Worm (Caenorhabditis elegans) whole organism, L1 larva: ENCODE data around the gene lron-13.

ENCODE experiments used
- C16A3.4 ChIP-seq: fragments of 150-350 bp; optimal IDR thresholded peaks from 2 replicates; lab custom pipeline; 2014; ENCODE audit warnings: missing biosample characterization, missing genetic modification characterization
- Y116A8C.19 ChIP-seq: sonication (generic microtip); optimal IDR thresholded peaks from 2 replicates; lab custom pipeline; 2016; ENCODE audit warnings: missing compliant biosample characterization, missing genetic modification characterization, borderline replicate concordance
- alr-1 ChIP-seq: fragments of 200-800 bp; sonication (Bioruptor generic); optimal IDR thresholded peaks from 2 replicates; lab custom pipeline; 2018; ENCODE audit warnings: borderline replicate concordance, mild to moderate bottlenecking, missing genetic modification characterization, missing compliant biosample characterization
- ceh-82 ChIP-seq, 3 experiments: fragments of 150-350 bp in 1 of 3; sonication (generic microtip) in 2 of 3; optimal IDR thresholded peaks; 2 replicates each; lab custom pipeline; 2014 to 2017; ENCODE audit warnings: missing biosample characterization in 3 of 3, missing genetic modification characterization in 3 of 3
- ces-1 ChIP-seq: fragments of 150-350 bp; optimal IDR thresholded peaks from 2 replicates; lab custom pipeline; 2014; ENCODE audit warnings: missing biosample characterization, missing genetic modification reagents, missing genetic modification characterization
- dpl-1 ChIP-seq, 3 experiments: fragments of 150-350 bp in 2 of 3; sonication (generic microtip) in 1 of 3; optimal IDR thresholded peaks; 2 replicates each; lab custom pipeline; 2014 to 2017; ENCODE audit warnings: missing biosample characterization in 3 of 3, missing genetic modification characterization in 3 of 3, missing genetic modification reagents in 3 of 3
- dsc-1 ChIP-seq: sonication (generic microtip); optimal IDR thresholded peaks from 2 replicates; lab custom pipeline; 2016; ENCODE audit warnings: mild to moderate bottlenecking, missing genetic modification characterization, missing compliant biosample characterization
- efl-1 ChIP-seq, 4 experiments: fragments of 150-350 bp; optimal IDR thresholded peaks in 3 of 4; peaks in 1 of 4; 1 replicate in 1 of 4; 2 replicates in 3 of 4; lab custom pipeline; 2014; ENCODE audit warnings: missing biosample characterization in 2 of 4, missing genetic modification characterization in 2 of 4, missing genetic modification reagents in 2 of 4
- elt-2 ChIP-seq: sonication (generic microtip); optimal IDR thresholded peaks from 2 replicates; lab custom pipeline; 2016; ENCODE audit warnings: missing genetic modification characterization, mild to moderate bottlenecking, inconsistent platforms, missing compliant biosample characterization, missing genetic modification reagents
- elt-3 ChIP-seq, 6 experiments: fragments of 150-350 bp in 1 of 6; sonication (generic microtip); optimal IDR thresholded peaks; 2 replicates each; lab custom pipeline; 2017 to 2018; ENCODE audit warnings: missing biosample characterization in 6 of 6, missing genetic modification characterization in 6 of 6, inconsistent platforms in 1 of 6
- fkh-10 ChIP-seq: sonication (generic microtip); optimal IDR thresholded peaks from 2 replicates; lab custom pipeline; 2017; ENCODE audit warnings: missing biosample characterization, missing genetic modification reagents, missing genetic modification characterization
- fkh-8 ChIP-seq: sonication (generic microtip); optimal IDR thresholded peaks from 2 replicates; lab custom pipeline; 2016; ENCODE audit warnings: mild to moderate bottlenecking, missing genetic modification characterization, missing compliant biosample characterization
- hlh-17 ChIP-seq: fragments of 200-800 bp; sonication (Bioruptor generic); optimal IDR thresholded peaks from 2 replicates; lab custom pipeline; 2018; ENCODE audit warnings: missing genetic modification characterization, mild to moderate bottlenecking, missing compliant biosample characterization, moderate library complexity, borderline replicate concordance
- isw-1 ChIP-seq: fragments of 200-800 bp; sonication (Bioruptor generic); IDR thresholded peaks from 2 replicates; pipeline ENCODE4 v1.3.6; 2022; ENCODE audit warnings: missing genetic modification characterization, missing compliant biosample characterization
- lin-13 ChIP-seq: fragments of 150-350 bp; optimal IDR thresholded peaks from 2 replicates; lab custom pipeline; 2014; ENCODE audit warnings: missing biosample characterization, missing genetic modification reagents, missing genetic modification characterization
- lin-14 ChIP-seq: fragments of 200-800 bp; sonication (Bioruptor generic); optimal IDR thresholded peaks from 2 replicates; lab custom pipeline; 2018; ENCODE audit warnings: mild to moderate bottlenecking, missing genetic modification characterization, moderate library complexity, missing compliant biosample characterization
- lin-35 ChIP-seq, 2 experiments: fragments of 150-350 bp; optimal IDR thresholded peaks; 2 replicates each; lab custom pipeline; 2014; ENCODE audit warnings: missing biosample characterization in 2 of 2, missing genetic modification characterization in 2 of 2, missing genetic modification reagents in 2 of 2
- lin-39 ChIP-seq: fragments of 150-350 bp; optimal IDR thresholded peaks from 2 replicates; lab custom pipeline; 2014; ENCODE audit warnings: missing biosample characterization, missing genetic modification reagents, missing genetic modification characterization
- lsy-2 ChIP-seq, 2 experiments: fragments of 150-350 bp; optimal IDR thresholded peaks; 2 replicates each; lab custom pipeline; 2014; ENCODE audit warnings: missing biosample characterization in 2 of 2, missing genetic modification characterization in 2 of 2
- mep-1 ChIP-seq: fragments of 150-350 bp; optimal IDR thresholded peaks from 2 replicates; lab custom pipeline; 2014; ENCODE audit warnings: missing biosample characterization, missing genetic modification characterization
- nhr-19 ChIP-seq: fragments of 200-800 bp; sonication (Bioruptor generic); conservative IDR thresholded peaks from 2 replicates; pipeline ENCODE4 v1.3.6; 2022; ENCODE audit warnings: missing genetic modification characterization, missing compliant biosample characterization
- nhr-20 ChIP-seq: sonication (generic microtip); optimal IDR thresholded peaks from 2 replicates; lab custom pipeline; 2016; ENCODE audit warnings: mild to moderate bottlenecking, missing genetic modification characterization, missing compliant biosample characterization
- nhr-47 ChIP-seq: sonication (generic microtip); optimal IDR thresholded peaks from 2 replicates; lab custom pipeline; 2016; ENCODE audit warnings: mild to moderate bottlenecking, missing genetic modification characterization, moderate library complexity, missing compliant biosample characterization
- nhr-71 ChIP-seq: sonication (generic microtip); optimal IDR thresholded peaks from 2 replicates; lab custom pipeline; 2016; ENCODE audit warnings: mild to moderate bottlenecking, missing genetic modification characterization, moderate library complexity, missing compliant biosample characterization
- nhr-76 ChIP-seq: sonication (generic microtip); optimal IDR thresholded peaks from 2 replicates; lab custom pipeline; 2017; ENCODE audit warnings: missing biosample characterization, missing genetic modification characterization
- pag-3 ChIP-seq: sonication (generic microtip); optimal IDR thresholded peaks from 2 replicates; lab custom pipeline; 2017; ENCODE audit warnings: missing genetic modification characterization, mild to moderate bottlenecking, missing compliant biosample characterization, antibody characterized with exemption, borderline replicate concordance; ENCODE audit not compliant: insufficient read depth
- pax-3 ChIP-seq: fragments of 200-800 bp; sonication (Bioruptor generic); optimal IDR thresholded peaks from 2 replicates; lab custom pipeline; 2018; ENCODE audit warnings: mild to moderate bottlenecking, missing genetic modification characterization, moderate library complexity, missing compliant biosample characterization
- rnt-1 ChIP-seq: sonication (generic microtip); optimal IDR thresholded peaks from 2 replicates; lab custom pipeline; 2016; ENCODE audit warnings: mild to moderate bottlenecking, missing genetic modification characterization, moderate library complexity, missing compliant biosample characterization
- snpc-4 ChIP-seq: fragments of 150-350 bp; optimal IDR thresholded peaks from 2 replicates; lab custom pipeline; 2014; ENCODE audit warnings: missing biosample characterization, missing genetic modification characterization
- snu-23 ChIP-seq: sonication (generic microtip); optimal IDR thresholded peaks from 2 replicates; lab custom pipeline; 2016; ENCODE audit warnings: missing genetic modification characterization, missing compliant biosample characterization
- swsn-7 ChIP-seq: sonication (generic microtip); optimal IDR thresholded peaks from 2 replicates; lab custom pipeline; 2016; ENCODE audit warnings: missing genetic modification characterization, missing compliant biosample characterization
- zip-4 ChIP-seq: fragments of 200-800 bp; sonication (Bioruptor generic); optimal IDR thresholded peaks from 2 replicates; lab custom pipeline; 2018; ENCODE audit warnings: mild to moderate bottlenecking, missing genetic modification characterization, moderate library complexity, missing compliant biosample characterization

The lron-13 gene

ce11 chrIII:13563583-13563982, 36.3 kb downstream of the lron-13 start:
- TF ChIP-seq nhr-76 (tag; lab: Kevin White, UChicago) (no peak), alr-1 (no peak), elt-3 (tag; optimal IDR thresholded peaks at IDR 0.05; lab: Kevin White, UChicago) (no peak), C16A3.4 (tag; lab: Kevin White, UChicago) (no peak), Y116A8C.19 (no peak), lin-39 (tag; lab: Kevin White, UChicago) (no peak), snpc-4 (no peak), snu-23 (GFP tag; lab: Kevin White, UChicago) (no peak), swsn-7 (tag; lab: Kevin White, UChicago) (no peak), nhr-20 (tag; lab: Kevin White, UChicago) (no peak)
- TF ChIP-seq, all 84 proteins: peak for 0

- TF ChIP-seq mep-1 (peak; percentile 30), pag-3 (tag; lab: Kevin White, UChicago) (peak; percentile 53), swsn-7 (tag; lab: Kevin White, UChicago) (peak; percentile 31), ces-1 (GFP tag; lab: Kevin White, UChicago) (peak; percentile 9), dpl-1 (GFP tag; optimal IDR thresholded peaks at IDR 0.05; lab: Kevin White, UChicago) (no peak), isw-1 (GFP tag; lab: Robert Waterston, UW) (0 out of 2 replicates have a peak, but pooled peaks have one; percentile 7), nhr-19 (GFP tag; lab: Robert Waterston, UW) (peak; percentile 36; the same call in 1 of the 2 replicates), lin-35 (GFP tag; optimal IDR thresholded peaks at IDR 0.05; lab: Kevin White, UChicago) (peak in 1 of 2 experiments; percentile 3), lin-39 (tag; lab: Kevin White, UChicago) (no peak), lin-14 (GFP tag; lab: Kevin White, UChicago) (peak; percentile 77), nhr-47 (tag; lab: Kevin White, UChicago) (peak; percentile 30), efl-1 (optimal IDR thresholded peaks at IDR 0.05; lab: Kevin White, UChicago) (peak; percentile 13 to 14), efl-1 (GFP tag; optimal IDR thresholded peaks at IDR 0.05 in 1 of 2; lab: Kevin White, UChicago) (peak; percentile 3 to 68), snpc-4 (no peak), dsc-1 (tag; lab: Kevin White, UChicago) (peak; percentile 27), nhr-71 (tag; lab: Kevin White, UChicago) (peak; percentile 65), fkh-8 (tag; lab: Kevin White, UChicago) (peak; percentile 24), lsy-2 (tag; optimal IDR thresholded peaks at IDR 0.05; lab: Kevin White, UChicago) (peak in 1 of 2 experiments; percentile 20), ceh-82 (tag; optimal IDR thresholded peaks at IDR 0.05; lab: Kevin White, UChicago) (peak; percentile 6 to 38 (median 24)), rnt-1 (tag; lab: Kevin White, UChicago) (peak; percentile 25), elt-2 (tag; lab: Kevin White, UChicago) (no peak), hlh-17 (GFP tag; lab: Kevin White, UChicago) (no peak), fkh-10 (GFP tag; lab: Kevin White, UChicago) (peak; percentile 53), snu-23 (GFP tag; lab: Kevin White, UChicago) (peak; percentile 60), pax-3 (tag; lab: Kevin White, UChicago) (no peak), zip-4 (GFP tag; lab: Kevin White, UChicago) (no peak)
- TF ChIP-seq, all 84 proteins: peak for 18
These were observed 37.7 kb downstream of the lron-13 start, which contains the start of gene aldo-1 for ce11 chrIII:13564929-13565328. Gene aldo-1, minus strand, starts transcription at chrIII:13564937.

ce11 chrIII:13565972-13566371, 38.7 kb downstream of the lron-13 start:
- peak; percentile 45 for TF ChIP-seq lin-14 (GFP tag; lab: Kevin White, UChicago)
- no peak for TF ChIP-seq lin-13 (GFP tag; lab: Kevin White, UChicago)
- TF ChIP-seq nhr-76 (tag; lab: Kevin White, UChicago): no peak
- TF ChIP-seq dpl-1 (GFP tag; optimal IDR thresholded peaks at IDR 0.05; lab: Kevin White, UChicago): no peak
- peak in 1 of 2 experiments; percentile 3 for TF ChIP-seq efl-1 (optimal IDR thresholded peaks at IDR 0.05; lab: Kevin White, UChicago)
- no peak for TF ChIP-seq efl-1 (GFP tag; optimal IDR thresholded peaks at IDR 0.05 in 1 of 2; lab: Kevin White, UChicago)
- peak in 1 of 2 experiments; percentile 12 for TF ChIP-seq lsy-2 (tag; optimal IDR thresholded peaks at IDR 0.05; lab: Kevin White, UChicago)
- peak in 2 of 3 experiments; percentile 8 to 11 for TF ChIP-seq ceh-82 (tag; optimal IDR thresholded peaks at IDR 0.05; lab: Kevin White, UChicago)
- TF ChIP-seq nhr-71 (tag; lab: Kevin White, UChicago): peak; percentile 16
